Worm (Caenorhabditis elegans): ENCODE results near the gene F21C10.5.
A peak's percentile ranks its signal among the peaks of the same experiment; 100 is the strongest.

Gene F21C10.5

ce11 chrV:9130766-9131165 is 5.3 kb downstream of the F21C10.5 start, which contains the start of gene F21C10.19:
Gene F21C10.19 (plus strand): TSS chrV:9131066.
- TF ChIP-seq jun-1 (tag; optimal IDR thresholded peaks at IDR 0.05) (no peak), ceh-62 (tag; optimal IDR thresholded peaks at IDR 0.05) (no peak), attf-4 (tag; optimal IDR thresholded peaks at IDR 0.05) (no peak), hif-1 (tag; optimal IDR thresholded peaks at IDR 0.05) (no peak), nhr-25 (tag; optimal IDR thresholded peaks at IDR 0.05; ENCODE audit: borderline replicate concordance, insufficient read depth) (no peak), zfp-3 (GFP tag; conservative IDR thresholded peaks at IDR 0.05) (no peak), dmd-6 (GFP tag; IDR thresholded peaks at IDR 0.05) (no peak), daf-19 (GFP tag; conservative IDR thresholded peaks at IDR 0.05) (no peak), ZK546.5 (tag; optimal IDR thresholded peaks at IDR 0.05) (no peak), skn-1 (tag; optimal IDR thresholded peaks at IDR 0.05) (no peak), aha-1 (tag) (no peak), pqm-1 (tag; optimal IDR thresholded peaks at IDR 0.05) (no peak), set-16 (GFP tag; IDR thresholded peaks at IDR 0.05) (no peak), ZK337.2 (GFP tag; IDR thresholded peaks at IDR 0.05) (no peak), lin-29 (GFP tag; IDR thresholded peaks at IDR 0.05) (no peak)

DNA sequence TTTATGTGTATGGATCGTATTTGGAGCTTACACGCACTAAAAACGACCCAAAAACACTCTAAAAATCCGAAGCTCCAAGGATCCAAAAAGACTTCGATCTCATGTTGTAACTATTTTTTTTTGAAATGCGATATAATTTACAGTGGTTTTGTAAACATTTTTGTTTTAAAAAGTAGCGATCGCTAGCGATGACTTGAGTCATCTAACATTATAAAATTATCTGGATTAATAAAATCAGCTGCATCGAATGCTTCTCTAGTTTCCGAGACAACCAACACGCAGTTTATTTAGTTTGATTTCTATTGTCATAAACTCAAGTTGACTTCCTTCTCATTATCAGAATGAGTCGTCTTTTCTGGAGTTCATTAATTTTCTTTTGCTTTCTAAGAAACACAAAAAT is 6.6 kb downstream of the F21C10.5 start, which contains the start of gene F21C10.1:
Gene F21C10.1 (plus strand): TSS at position 301 of the 400 bp plus-strand sequence.
- TF ChIP-seq madf-9 (GFP tag; conservative IDR thresholded peaks at IDR 0.05) (no peak), dmd-6 (GFP tag; IDR thresholded peaks at IDR 0.05) (no peak), pqm-1 (tag; optimal IDR thresholded peaks at IDR 0.05) (no peak), nhr-6 (tag; optimal IDR thresholded peaks at IDR 0.05) (no peak), nhr-102 (tag; optimal IDR thresholded peaks at IDR 0.05) (no peak), skn-1 (tag; optimal IDR thresholded peaks at IDR 0.05) (no peak), hif-1 (tag; optimal IDR thresholded peaks at IDR 0.05) (no peak), lin-38 (GFP tag; IDR thresholded peaks at IDR 0.05) (no peak), mdl-1 (tag; optimal IDR thresholded peaks at IDR 0.05) (no peak), jun-1 (tag; optimal IDR thresholded peaks at IDR 0.05) (no peak), spr-3 (GFP tag; optimal IDR thresholded peaks at IDR 0.05) (no peak), rbr-2 (tag; optimal IDR thresholded peaks at IDR 0.05) (no peak), vab-7 (GFP tag; IDR thresholded peaks at IDR 0.05) (no peak), nhr-237 (tag; optimal IDR thresholded peaks at IDR 0.05) (no peak), set-16 (GFP tag; IDR thresholded peaks at IDR 0.05) (no peak), egl-27 (tag; optimal IDR thresholded peaks at IDR 0.05) (no peak), hmg-1.1 (GFP tag; IDR thresholded peaks at IDR 0.05) (no peak), snpc-1.2 (GFP tag; IDR thresholded peaks at IDR 0.05) (no peak), ZK546.5 (tag; optimal IDR thresholded peaks at IDR 0.05) (no peak), mxl-2 (GFP tag; conservative IDR thresholded peaks at IDR 0.05) (no peak)

DNA sequence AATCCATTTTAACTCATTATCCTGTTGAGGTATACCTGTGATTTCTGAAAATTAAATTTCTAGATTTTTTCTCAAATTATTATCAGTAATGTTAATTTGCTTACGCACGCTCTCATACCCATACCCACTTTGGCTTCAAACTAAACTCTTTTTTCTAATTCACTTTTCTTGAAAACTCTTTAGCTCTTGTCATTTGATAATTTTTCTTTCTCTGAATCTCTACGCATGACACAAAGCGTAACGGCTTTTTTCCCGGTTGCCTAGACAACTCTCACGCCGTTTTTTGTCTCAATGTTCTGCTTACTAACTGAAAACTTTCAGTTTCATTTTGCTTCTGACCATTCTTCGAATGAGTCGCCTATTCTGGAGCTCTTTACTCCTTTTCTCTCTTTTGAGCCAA is 8.5 kb downstream of the F21C10.5 start, which contains the start of gene B0222.1:
Gene B0222.1 (plus strand): TSS at position 306 of the 400 bp plus-strand sequence.
- TF ChIP-seq snpc-4 (tag; optimal IDR thresholded peaks at IDR 0.05) (no peak), unc-62 (GFP tag; optimal IDR thresholded peaks at IDR 0.05 in 1 of 2) (peak in 1 of 2 experiments; percentile 53), unc-62 (tag; optimal IDR thresholded peaks at IDR 0.05) (no peak), unc-130 (GFP tag; optimal IDR thresholded peaks at IDR 0.05) (no peak)

DNA sequence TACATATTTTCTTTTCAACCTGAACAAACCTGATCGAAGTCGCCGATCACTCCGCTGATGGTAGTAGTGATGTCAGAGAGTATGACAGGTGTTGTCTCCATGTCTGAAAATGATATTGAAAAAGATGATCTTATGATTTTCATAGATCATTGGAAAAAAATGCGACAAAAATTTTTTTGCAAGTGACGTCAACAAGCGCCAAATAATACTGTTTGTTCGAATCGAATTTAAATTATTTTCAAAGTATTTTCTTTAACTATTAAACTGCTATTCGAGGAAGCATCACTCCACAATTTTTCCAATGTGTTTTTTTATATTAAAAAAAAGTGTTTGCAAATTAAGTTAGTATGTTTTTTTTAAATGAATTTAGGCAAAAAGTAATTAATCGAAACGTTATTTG is 12.2 kb downstream of the F21C10.5 start, which contains the start of gene pitr-2:
Gene pitr-2 (minus strand): TSS at position 101 of the 400 bp plus-strand sequence.
- TF ChIP-seq cey-2 (tag; optimal IDR thresholded peaks at IDR 0.05; ENCODE audit: borderline replicate concordance, insufficient read depth) (no peak), madf-9 (GFP tag; conservative IDR thresholded peaks at IDR 0.05) (no peak), ceh-32 (tag; optimal IDR thresholded peaks at IDR 0.05; ENCODE audit: poor library complexity) (no peak), saeg-2 (GFP tag; IDR thresholded peaks at IDR 0.05) (no peak), nhr-28 (tag; optimal IDR thresholded peaks at IDR 0.05) (no peak), Y5F2A.4 (GFP tag; optimal IDR thresholded peaks at IDR 0.05) (no peak), skn-1 (tag; optimal IDR thresholded peaks at IDR 0.05) (no peak), hif-1 (tag; optimal IDR thresholded peaks at IDR 0.05) (no peak), lsy-2 (tag; optimal IDR thresholded peaks at IDR 0.05) (no peak)

Measured in whole organism, L4 larva.